Worm (Caenorhabditis elegans): ENCODE measurements around the gene nlp-45.

nlp-45 gene

ce11 chrX:2302782-2303181, 35.3 kb downstream of the nlp-45 start, which contains the start of gene hum-6:
Gene hum-6, plus strand, starts transcription at chrX:2303082.
- TF ChIP-seq lim-6 (tag; optimal IDR thresholded peaks at IDR 0.05) = no peak

ce11 chrX:2301821-2302220, 36.3 kb downstream of the nlp-45 start:
- TF ChIP-seq syd-9 (tag; optimal IDR thresholded peaks at IDR 0.05) = no peak
- TF ChIP-seq unc-3 (GFP tag; conservative IDR thresholded peaks at IDR 0.05) = no peak
- TF ChIP-seq unc-3 (tag; optimal IDR thresholded peaks at IDR 0.05) = no peak
- TF ChIP-seq elt-4 (tag; optimal IDR thresholded peaks at IDR 0.05) = no peak
- no peak for TF ChIP-seq ceh-45 (GFP tag; IDR thresholded peaks at IDR 0.05)
- TF ChIP-seq ceh-34 (tag; optimal IDR thresholded peaks at IDR 0.05) = no peak
- no peak for TF ChIP-seq hlh-8 (tag; optimal IDR thresholded peaks at IDR 0.05)
- no peak for TF ChIP-seq ama-1 (optimal IDR thresholded peaks at IDR 0.05)
- TF ChIP-seq pros-1 (tag; optimal IDR thresholded peaks at IDR 0.05) = no peak
- no peak for TF ChIP-seq ceh-14 (tag; optimal IDR thresholded peaks at IDR 0.05)
- TF ChIP-seq che-1 (tag; optimal IDR thresholded peaks at IDR 0.05) = no peak
- no peak for TF ChIP-seq hlh-15 (tag; optimal IDR thresholded peaks at IDR 0.05)
- TF ChIP-seq C38D4.7 (GFP tag; optimal IDR thresholded peaks at IDR 0.05) = no peak
- no peak for TF ChIP-seq K09A11.1 (tag; optimal IDR thresholded peaks at IDR 0.05; ENCODE audit: insufficient read depth)
- no peak for TF ChIP-seq ceh-31 (tag; optimal IDR thresholded peaks at IDR 0.05)
- TF ChIP-seq ztf-16 (tag; optimal IDR thresholded peaks at IDR 0.05) = no peak
- TF ChIP-seq lin-11 (tag; optimal IDR thresholded peaks at IDR 0.05) = no peak

DNA sequence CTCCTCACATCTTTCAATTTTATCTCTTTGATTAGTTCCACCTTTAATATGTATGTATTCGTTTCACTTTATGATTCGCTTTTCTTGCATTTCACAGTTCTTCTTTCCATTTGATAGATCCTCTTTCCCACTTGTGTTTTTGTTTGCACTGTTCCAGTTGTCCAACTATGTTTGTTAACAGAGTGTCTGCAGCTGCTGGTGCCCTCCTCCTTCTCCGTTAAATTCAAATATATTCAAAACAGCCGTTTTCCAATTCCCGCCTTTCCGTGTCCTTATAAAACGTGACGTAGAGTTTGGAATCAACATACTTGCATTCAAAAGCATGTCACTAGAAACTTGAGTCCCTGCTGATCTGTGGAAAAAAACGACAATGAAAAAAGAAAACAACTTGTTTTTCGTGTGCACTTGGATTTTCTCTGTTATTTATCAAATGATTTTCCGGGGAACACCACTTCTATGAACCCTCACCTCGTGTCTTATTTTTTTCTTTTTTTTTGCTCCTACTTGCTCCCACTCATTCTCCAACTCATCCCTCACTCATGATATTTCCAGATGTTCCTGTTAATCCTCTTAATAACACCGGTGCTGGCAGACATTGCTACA, 43.8 kb downstream of the nlp-45 start, which contains the start of gene T10H10.2:
T10H10.2 (plus strand) TSS at position 553 of the 603 bp plus-strand sequence.
- TF ChIP-seq sox-2 (GFP tag; IDR thresholded peaks at IDR 0.05) (no peak), pros-1 (tag; optimal IDR thresholded peaks at IDR 0.05) (no peak), sox-4 (tag; optimal IDR thresholded peaks at IDR 0.05) (no peak), ceh-31 (tag; optimal IDR thresholded peaks at IDR 0.05) (no peak), sdc-2 (tag; optimal IDR thresholded peaks at IDR 0.05) (no peak), syd-9 (tag; optimal IDR thresholded peaks at IDR 0.05) (no peak), lin-11 (tag; optimal IDR thresholded peaks at IDR 0.05) (no peak), unc-55 (GFP tag; optimal IDR thresholded peaks at IDR 0.05) (no peak)

- TF ChIP-seq tbx-2 (tag; optimal IDR thresholded peaks at IDR 0.05) = peak; percentile 63
- no peak for TF ChIP-seq unc-86 (tag; optimal IDR thresholded peaks at IDR 0.05)
- peak; percentile 57 for TF ChIP-seq elt-2 (tag; optimal IDR thresholded peaks at IDR 0.05)
- peak; percentile 35 for TF ChIP-seq ceh-18 (tag; optimal IDR thresholded peaks at IDR 0.05)
- no peak for TF ChIP-seq ets-4 (tag; optimal IDR thresholded peaks at IDR 0.05)
- TF ChIP-seq ceh-45 (GFP tag; IDR thresholded peaks at IDR 0.05) = no peak
- no peak for TF ChIP-seq K02D7.2 (tag; optimal IDR thresholded peaks at IDR 0.05)
- TF ChIP-seq hlh-30 (tag; optimal IDR thresholded peaks at IDR 0.05; ENCODE audit: insufficient read depth) = no peak
- peak; percentile 73 for TF ChIP-seq unc-55 (GFP tag; optimal IDR thresholded peaks at IDR 0.05)
- peak; percentile 23 for TF ChIP-seq hlh-6 (tag; optimal IDR thresholded peaks at IDR 0.05)
- no peak for TF ChIP-seq fkh-6 (tag; optimal IDR thresholded peaks at IDR 0.05)
- no peak for TF ChIP-seq ceh-19 (GFP tag; optimal IDR thresholded peaks at IDR 0.05)
- TF ChIP-seq ceh-48 (tag; optimal IDR thresholded peaks at IDR 0.05) = no peak
- TF ChIP-seq ceh-31 (tag; optimal IDR thresholded peaks at IDR 0.05) = peak; percentile 58
- no peak for TF ChIP-seq zip-5 (tag; optimal IDR thresholded peaks at IDR 0.05)
- peak; percentile 20 for TF ChIP-seq dve-1 (tag; optimal IDR thresholded peaks at IDR 0.05)
- no peak for TF ChIP-seq fax-1 (tag; optimal IDR thresholded peaks at IDR 0.05)
- no peak for TF ChIP-seq odd-2 (tag; optimal IDR thresholded peaks at IDR 0.05)
- TF ChIP-seq rnt-1 (tag; optimal IDR thresholded peaks at IDR 0.05) = peak; percentile 13
- no peak for TF ChIP-seq lin-11 (tag; optimal IDR thresholded peaks at IDR 0.05)
- no peak for TF ChIP-seq ama-1 (optimal IDR thresholded peaks at IDR 0.05)
- no peak for TF ChIP-seq ceh-6 (GFP tag; optimal IDR thresholded peaks at IDR 0.05)
- TF ChIP-seq hlh-8 (tag; optimal IDR thresholded peaks at IDR 0.05) = peak; percentile 41
- no peak for TF ChIP-seq sox-4 (tag; optimal IDR thresholded peaks at IDR 0.05)
- TF ChIP-seq sdc-2 (tag; optimal IDR thresholded peaks at IDR 0.05) = peak; percentile 59
- peak; percentile 6 for TF ChIP-seq nfya-1 (tag; optimal IDR thresholded peaks at IDR 0.05)
- TF ChIP-seq ceh-30 (tag; optimal IDR thresholded peaks at IDR 0.05) = no peak
- TF ChIP-seq ceh-34 (tag; optimal IDR thresholded peaks at IDR 0.05) = peak; percentile 3
- TF ChIP-seq ref-2 (tag; optimal IDR thresholded peaks at IDR 0.05) = peak; percentile 18
- no peak for TF ChIP-seq K09A11.1 (tag; optimal IDR thresholded peaks at IDR 0.05; ENCODE audit: insufficient read depth)
- no peak for TF ChIP-seq fkh-10 (GFP tag; optimal IDR thresholded peaks at IDR 0.05)
- TF ChIP-seq ceh-2 (tag; optimal IDR thresholded peaks at IDR 0.05) = peak; percentile 26
- no peak for TF ChIP-seq ttx-3 (tag; optimal IDR thresholded peaks at IDR 0.05)
Observed at ce11 chrX:2287977-2288387, 50.1 kb downstream of the nlp-45 start.

All from whole organism, late embryonic.